Fruit fly (Drosophila melanogaster): Measurements from ENCODE around the gene wntD.

DNA sequence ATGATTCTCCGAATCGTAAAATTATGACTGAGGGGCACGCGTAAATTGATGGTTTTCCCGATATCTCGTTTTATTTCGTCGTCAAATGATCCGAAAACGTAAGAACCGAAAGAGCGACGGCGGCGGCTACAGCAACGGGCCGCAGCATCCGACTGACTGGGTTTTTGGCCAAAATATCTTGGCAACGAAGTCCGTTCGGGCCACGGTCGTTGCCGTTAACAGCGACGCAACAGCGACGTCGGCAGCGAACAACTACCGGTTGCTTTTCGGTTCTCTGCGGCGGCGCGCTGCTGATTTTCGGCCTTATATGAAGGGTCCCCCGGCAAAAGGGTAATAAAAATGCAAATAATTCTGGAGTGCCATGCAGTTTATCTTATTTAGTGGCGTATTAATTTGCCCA is 41.0 kb upstream of the wntD start, which contains the start of gene PK2-R2:
- TF ChIP-seq Crg-1 (GFP tag; optimal IDR thresholded peaks at IDR 0.05) (no peak), CG11617 (GFP tag; optimal IDR thresholded peaks at IDR 0.05) (no peak), Mnt (GFP tag; optimal IDR thresholded peaks at IDR 0.05) (no peak), Hr96 (GFP tag; optimal IDR thresholded peaks at IDR 0.05) (no peak), CG7045 (GFP tag; optimal IDR thresholded peaks at IDR 0.05) (no peak), tj (GFP tag; optimal IDR thresholded peaks at IDR 0.05) (no peak), CG12768 (GFP tag; optimal IDR thresholded peaks at IDR 0.05) (no peak), cic (GFP tag; optimal IDR thresholded peaks at IDR 0.05) (no peak)
